Worm (Caenorhabditis elegans) whole organism, L1 larva: ENCODE results near the gene F58D2.2.

Experiments
- C04F5.9 ChIP-seq: sonication (generic microtip); optimal IDR thresholded peaks from 2 replicates; lab custom pipeline; 2016; ENCODE audit warnings: missing genetic modification characterization, missing compliant biosample characterization
- F16B12.6 ChIP-seq: fragments of 150-350 bp; optimal IDR thresholded peaks from 2 replicates; lab custom pipeline; 2014; ENCODE audit warnings: missing biosample characterization, missing genetic modification characterization
- aha-1 ChIP-seq: fragments of 150-350 bp; optimal IDR thresholded peaks from 2 replicates; lab custom pipeline; 2014; ENCODE audit warnings: missing biosample characterization, missing genetic modification characterization
- ama-1 ChIP-seq: fragments of 150-350 bp; optimal IDR thresholded peaks from 2 replicates; lab custom pipeline; 2014
- ceh-82 ChIP-seq, 3 experiments: fragments of 150-350 bp in 1 of 3; sonication (generic microtip) in 2 of 3; optimal IDR thresholded peaks; 2 replicates each; lab custom pipeline; 2014 to 2017; ENCODE audit warnings: missing biosample characterization in 3 of 3, missing genetic modification characterization in 3 of 3
- ceh-90 ChIP-seq: sonication (generic microtip); optimal IDR thresholded peaks from 2 replicates; lab custom pipeline; 2016; ENCODE audit warnings: missing genetic modification characterization, missing compliant biosample characterization
- dpl-1 ChIP-seq, 3 experiments: fragments of 150-350 bp in 2 of 3; sonication (generic microtip) in 1 of 3; optimal IDR thresholded peaks; 2 replicates each; lab custom pipeline; 2014 to 2017; ENCODE audit warnings: missing biosample characterization in 3 of 3, missing genetic modification characterization in 3 of 3, missing genetic modification reagents in 3 of 3
- efl-1 ChIP-seq, 4 experiments: fragments of 150-350 bp; optimal IDR thresholded peaks in 3 of 4; peaks in 1 of 4; 1 replicate in 1 of 4; 2 replicates in 3 of 4; lab custom pipeline; 2014; ENCODE audit warnings: missing biosample characterization in 2 of 4, missing genetic modification characterization in 2 of 4, missing genetic modification reagents in 2 of 4
- efl-3 ChIP-seq: fragments of 200-800 bp; sonication (Bioruptor generic); optimal IDR thresholded peaks from 2 replicates; lab custom pipeline; 2018; ENCODE audit warnings: mild to moderate bottlenecking, missing genetic modification characterization, missing compliant biosample characterization
- egl-13 ChIP-seq: sonication (generic microtip); optimal IDR thresholded peaks from 2 replicates; lab custom pipeline; 2016; ENCODE audit warnings: missing genotype, missing genetic modification reagents, missing genetic modification characterization, missing compliant biosample characterization
- elt-3 ChIP-seq, 6 experiments: fragments of 150-350 bp in 1 of 6; sonication (generic microtip); optimal IDR thresholded peaks; 2 replicates each; lab custom pipeline; 2017 to 2018; ENCODE audit warnings: missing biosample characterization in 6 of 6, missing genetic modification characterization in 6 of 6, inconsistent platforms in 1 of 6
- ets-5 ChIP-seq: fragments of 200-800 bp; sonication (Bioruptor generic); IDR thresholded peaks from 2 replicates; pipeline ENCODE4 v1.3.6; 2022; ENCODE audit warnings: missing genetic modification characterization, missing compliant biosample characterization
- fkh-4 ChIP-seq: sonication (generic microtip); optimal IDR thresholded peaks from 2 replicates; lab custom pipeline; 2016; ENCODE audit warnings: missing compliant biosample characterization, missing genetic modification characterization, borderline replicate concordance
- fkh-8 ChIP-seq: sonication (generic microtip); optimal IDR thresholded peaks from 2 replicates; lab custom pipeline; 2016; ENCODE audit warnings: mild to moderate bottlenecking, missing genetic modification characterization, missing compliant biosample characterization
- grh-1 ChIP-seq: fragments of 200-800 bp; sonication (Bioruptor generic); IDR thresholded peaks from 2 replicates; pipeline ENCODE4 v1.3.6; 2022; ENCODE audit warnings: missing genetic modification reagents, missing genetic modification characterization, missing compliant biosample characterization
- hpl-2 ChIP-seq: fragments of 150-350 bp; optimal IDR thresholded peaks from 2 replicates; lab custom pipeline; 2014; ENCODE audit warnings: missing biosample characterization, missing genetic modification reagents, missing genetic modification characterization
- irx-1 ChIP-seq: sonication (generic microtip); optimal IDR thresholded peaks from 2 replicates; lab custom pipeline; 2016; ENCODE audit warnings: missing genetic modification characterization, missing compliant biosample characterization
- lin-14 ChIP-seq: fragments of 200-800 bp; sonication (Bioruptor generic); optimal IDR thresholded peaks from 2 replicates; lab custom pipeline; 2018; ENCODE audit warnings: mild to moderate bottlenecking, missing genetic modification characterization, moderate library complexity, missing compliant biosample characterization
- lin-35 ChIP-seq, 2 experiments: fragments of 150-350 bp; optimal IDR thresholded peaks; 2 replicates each; lab custom pipeline; 2014; ENCODE audit warnings: missing biosample characterization in 2 of 2, missing genetic modification characterization in 2 of 2, missing genetic modification reagents in 2 of 2
- lir-3 ChIP-seq: sonication (generic microtip); optimal IDR thresholded peaks from 2 replicates; lab custom pipeline; 2016; ENCODE audit warnings: mild to moderate bottlenecking, missing genetic modification characterization, moderate library complexity, missing compliant biosample characterization; ENCODE audit not compliant: poor library complexity
- lsy-2 ChIP-seq, 2 experiments: fragments of 150-350 bp; optimal IDR thresholded peaks; 2 replicates each; lab custom pipeline; 2014; ENCODE audit warnings: missing biosample characterization in 2 of 2, missing genetic modification characterization in 2 of 2
- mab-9 ChIP-seq: fragments of 200-800 bp; sonication (Bioruptor generic); IDR thresholded peaks from 2 replicates; pipeline ENCODE4 v1.3.6; 2022; ENCODE audit warnings: missing genetic modification reagents, missing genetic modification characterization, missing compliant biosample characterization
- nhr-11 ChIP-seq: fragments of 150-350 bp; optimal IDR thresholded peaks from 2 replicates; lab custom pipeline; 2014; ENCODE audit warnings: missing biosample characterization, missing genetic modification characterization
- nhr-19 ChIP-seq: fragments of 200-800 bp; sonication (Bioruptor generic); conservative IDR thresholded peaks from 2 replicates; pipeline ENCODE4 v1.3.6; 2022; ENCODE audit warnings: missing genetic modification characterization, missing compliant biosample characterization
- nhr-71 ChIP-seq: sonication (generic microtip); optimal IDR thresholded peaks from 2 replicates; lab custom pipeline; 2016; ENCODE audit warnings: mild to moderate bottlenecking, missing genetic modification characterization, moderate library complexity, missing compliant biosample characterization
- nhr-90 ChIP-seq: sonication (generic microtip); optimal IDR thresholded peaks from 2 replicates; lab custom pipeline; 2016; ENCODE audit warnings: mild to moderate bottlenecking, missing genetic modification characterization, missing compliant biosample characterization; ENCODE audit not compliant: poor library complexity
- pax-3 ChIP-seq: fragments of 200-800 bp; sonication (Bioruptor generic); optimal IDR thresholded peaks from 2 replicates; lab custom pipeline; 2018; ENCODE audit warnings: mild to moderate bottlenecking, missing genetic modification characterization, moderate library complexity, missing compliant biosample characterization
- pqm-1 ChIP-seq: sonication (generic microtip); optimal IDR thresholded peaks from 3 replicates; lab custom pipeline; 2017; ENCODE audit warnings: missing biosample characterization, missing genetic modification characterization
- skn-1 ChIP-seq: fragments of 150-350 bp; optimal IDR thresholded peaks from 2 replicates; lab custom pipeline; 2014; ENCODE audit warnings: missing biosample characterization, missing genetic modification characterization
- snu-23 ChIP-seq: sonication (generic microtip); optimal IDR thresholded peaks from 2 replicates; lab custom pipeline; 2016; ENCODE audit warnings: missing genetic modification characterization, missing compliant biosample characterization
- sup-37 ChIP-seq: fragments of 200-800 bp; sonication (Bioruptor generic); optimal IDR thresholded peaks from 2 replicates; lab custom pipeline; 2018; ENCODE audit warnings: mild to moderate bottlenecking, missing genetic modification characterization, missing compliant biosample characterization
- swsn-7 ChIP-seq: sonication (generic microtip); optimal IDR thresholded peaks from 2 replicates; lab custom pipeline; 2016; ENCODE audit warnings: missing genetic modification characterization, missing compliant biosample characterization
- unc-130 ChIP-seq: fragments of 150-350 bp; optimal IDR thresholded peaks from 2 replicates; lab custom pipeline; 2017; ENCODE audit warnings: missing biosample characterization, missing genetic modification characterization, inconsistent platforms
- unc-98 ChIP-seq: fragments of 200-800 bp; sonication (Bioruptor generic); IDR thresholded peaks from 2 replicates; pipeline ENCODE4 v1.3.6; 2022; ENCODE audit warnings: missing genetic modification characterization, missing compliant biosample characterization

F58D2.2 gene

ce11 chrIV:13190075-13190474 lies 508 bp downstream of the F58D2.2 start:
- TF ChIP-seq efl-1 (optimal IDR thresholded peaks at IDR 0.05; lab: Kevin White, UChicago) (no peak), efl-1 (GFP tag; optimal IDR thresholded peaks at IDR 0.05 in 1 of 2; lab: Kevin White, UChicago) (peak in 1 of 2 experiments; percentile 65), aha-1 (no peak)

ce11 chrIV:13193239-13193638 lies 3.7 kb downstream of the F58D2.2 start, which contains the start of gene F58D2.5:
Gene F58D2.5, minus strand, starts transcription at chrIV:13193339.
- TF ChIP-seq sup-37 (GFP tag; lab: Kevin White, UChicago) (no peak), lir-3 (tag; lab: Kevin White, UChicago) (no peak), C04F5.9 (tag; lab: Kevin White, UChicago) (no peak), hpl-2 (no peak)

ce11 chrIV:13197282-13197681 lies 7.7 kb downstream of the F58D2.2 start, which contains the start of gene C48D1.1:
Gene C48D1.1, minus strand, starts transcription at chrIV:13197382.
- no peak for TF ChIP-seq F16B12.6 (tag; lab: Kevin White, UChicago)
- TF ChIP-seq hpl-2: no peak
- no peak for TF ChIP-seq ama-1 (lab: Kevin White, UChicago)
- no peak for TF ChIP-seq ceh-82 (tag; optimal IDR thresholded peaks at IDR 0.05; lab: Kevin White, UChicago)
- no peak for TF ChIP-seq nhr-11 (tag; lab: Kevin White, UChicago)
- no peak for TF ChIP-seq grh-1 (GFP tag; lab: Robert Waterston, UW)
- no peak for TF ChIP-seq unc-98 (GFP tag; lab: Robert Waterston, UW)
- TF ChIP-seq skn-1 (tag; lab: Kevin White, UChicago): no peak
- TF ChIP-seq nhr-19: no peak
- no peak for TF ChIP-seq fkh-4 (tag; lab: Kevin White, UChicago)
- no peak for TF ChIP-seq pqm-1 (tag; lab: Kevin White, UChicago)
- no peak for TF ChIP-seq ets-5 (GFP tag; lab: Robert Waterston, UW)
- TF ChIP-seq lin-35 (GFP tag; optimal IDR thresholded peaks at IDR 0.05; lab: Kevin White, UChicago): no peak
- TF ChIP-seq, all 84 proteins: peak for 0

ce11 chrIV:13204037-13204436 lies 14.5 kb downstream of the F58D2.2 start, which contains the start of gene ced-3:
Gene ced-3, minus strand, starts transcription at chrIV:13204137.
- TF ChIP-seq elt-3 (tag; optimal IDR thresholded peaks at IDR 0.05; lab: Kevin White, UChicago) (no peak), efl-1 (optimal IDR thresholded peaks at IDR 0.05; lab: Kevin White, UChicago) (no peak), efl-1 (GFP tag; optimal IDR thresholded peaks at IDR 0.05 in 1 of 2; lab: Kevin White, UChicago) (peak in 1 of 2 experiments; percentile 22)

DNA sequence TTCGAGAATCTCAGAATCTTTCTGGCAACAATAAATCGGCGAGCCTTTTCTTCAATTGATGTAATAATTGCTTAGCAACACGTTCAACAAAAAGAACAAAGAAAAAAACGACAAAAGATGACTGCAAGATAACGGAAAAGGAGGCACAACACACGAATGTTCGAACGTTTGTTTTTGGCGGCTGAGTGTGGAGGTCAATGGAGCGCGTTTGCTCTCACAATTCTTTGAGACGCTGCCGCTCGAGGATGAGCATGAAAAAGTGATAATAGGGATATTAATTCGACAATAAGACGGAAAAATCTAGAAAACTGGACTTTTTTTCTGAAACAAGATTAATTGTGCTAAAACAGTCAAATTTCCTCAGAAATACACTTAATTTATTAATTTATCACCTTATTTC lies 16.3 kb downstream of the F58D2.2 start:
- TF ChIP-seq efl-1 (optimal IDR thresholded peaks at IDR 0.05; lab: Kevin White, UChicago) (peak; percentile 78 to 82), efl-1 (GFP tag; optimal IDR thresholded peaks at IDR 0.05 in 1 of 2; lab: Kevin White, UChicago) (peak; percentile 82 to 98), dpl-1 (GFP tag; optimal IDR thresholded peaks at IDR 0.05; lab: Kevin White, UChicago) (peak; percentile 68 to 84 (median 77)), F16B12.6 (tag; lab: Kevin White, UChicago) (peak; percentile 7), swsn-7 (tag; lab: Kevin White, UChicago) (no peak), nhr-90 (tag; lab: Kevin White, UChicago) (no peak), lin-35 (GFP tag; optimal IDR thresholded peaks at IDR 0.05; lab: Kevin White, UChicago) (peak; percentile 65 to 90), ceh-82 (tag; optimal IDR thresholded peaks at IDR 0.05; lab: Kevin White, UChicago) (peak in 1 of 3 experiments; percentile 21), snu-23 (peak; percentile 28), lsy-2 (tag; optimal IDR thresholded peaks at IDR 0.05; lab: Kevin White, UChicago) (peak in 1 of 2 experiments; percentile 65)
- TF ChIP-seq, all 84 proteins: peak for 7

- no peak for TF ChIP-seq fkh-8 (tag; lab: Kevin White, UChicago)
- no peak for TF ChIP-seq efl-3
- no peak for TF ChIP-seq fkh-4 (tag; lab: Kevin White, UChicago)
- TF ChIP-seq grh-1 (GFP tag; lab: Robert Waterston, UW): no peak
- no peak for TF ChIP-seq lin-14 (GFP tag; lab: Kevin White, UChicago)
- no peak for TF ChIP-seq pax-3 (tag; lab: Kevin White, UChicago)
- no peak for TF ChIP-seq ceh-90 (tag; lab: Kevin White, UChicago)
- no peak for TF ChIP-seq unc-130
- no peak for TF ChIP-seq nhr-71 (tag; lab: Kevin White, UChicago)
- no peak for TF ChIP-seq egl-13 (tag; lab: Kevin White, UChicago)
- no peak for TF ChIP-seq irx-1 (tag; lab: Kevin White, UChicago)
- no peak for TF ChIP-seq unc-98 (GFP tag; lab: Robert Waterston, UW)
- TF ChIP-seq mab-9: no peak
- TF ChIP-seq swsn-7 (tag; lab: Kevin White, UChicago): no peak
- TF ChIP-seq nhr-90 (tag; lab: Kevin White, UChicago): no peak
These were observed 20.0 kb downstream of the F58D2.2 start, which contains the start of gene C48D1.9 for ce11 chrIV:13209566-13209965. Gene C48D1.9, minus strand, starts transcription at chrIV:13209666.
